Worm (Caenorhabditis elegans) whole organism, L2 larva: ENCODE results near the gene C34F11.8.

Source experiments
- ZK546.5 ChIP-seq: sonication (generic microtip); optimal IDR thresholded peaks from 2 replicates; lab custom pipeline; 2017; ENCODE audit warnings: missing biosample characterization, missing genetic modification characterization
- alr-1 ChIP-seq: fragments of 150-350 bp; optimal IDR thresholded peaks from 2 replicates; lab custom pipeline; 2014; ENCODE audit warnings: missing biosample characterization, missing genetic modification characterization
- aly-2 ChIP-seq: fragments of 150-350 bp; optimal IDR thresholded peaks from 2 replicates; lab custom pipeline; 2014; ENCODE audit warnings: missing biosample characterization, missing genetic modification characterization
- ama-1 ChIP-seq: fragments of 150-350 bp; optimal IDR thresholded peaks from 2 replicates; lab custom pipeline; 2018; ENCODE audit warnings: inconsistent platforms
- ceh-16 ChIP-seq: fragments of 150-350 bp; optimal IDR thresholded peaks from 2 replicates; lab custom pipeline; 2014; ENCODE audit warnings: missing biosample characterization, missing genetic modification characterization
- crh-2 ChIP-seq: sonication (generic microtip); optimal IDR thresholded peaks from 2 replicates; lab custom pipeline; 2017; ENCODE audit warnings: missing biosample characterization, missing genetic modification characterization
- egl-27 ChIP-seq: sonication (generic microtip); optimal IDR thresholded peaks from 3 replicates; lab custom pipeline; 2017; ENCODE audit warnings: missing biosample characterization, missing genetic modification reagents, missing genetic modification characterization
- elt-3 ChIP-seq: sonication (generic microtip); optimal IDR thresholded peaks from 2 replicates; lab custom pipeline; 2017; ENCODE audit warnings: missing biosample characterization, missing genetic modification characterization
- lin-13 ChIP-seq: fragments of 150-350 bp; optimal IDR thresholded peaks from 2 replicates; lab custom pipeline; 2014; ENCODE audit warnings: missing biosample characterization, missing genetic modification reagents, missing genetic modification characterization
- nhr-12 ChIP-seq: fragments of 150-350 bp; optimal IDR thresholded peaks from 2 replicates; lab custom pipeline; 2014; ENCODE audit warnings: missing biosample characterization, missing genetic modification characterization
- nhr-237 ChIP-seq: fragments of 150-350 bp; optimal IDR thresholded peaks from 2 replicates; lab custom pipeline; 2014; ENCODE audit warnings: missing biosample characterization, missing genetic modification characterization
- sma-3 ChIP-seq: sonication (generic microtip); optimal IDR thresholded peaks from 2 replicates; lab custom pipeline; 2016; ENCODE audit warnings: missing genetic modification reagents, missing genetic modification characterization, missing compliant biosample characterization
- unc-39 ChIP-seq: fragments of 150-350 bp; optimal IDR thresholded peaks from 2 replicates; lab custom pipeline; 2014; ENCODE audit warnings: missing biosample characterization, missing genetic modification characterization
- unc-55 ChIP-seq: fragments of 150-350 bp; sonication (generic microtip); optimal IDR thresholded peaks from 3 replicates; lab custom pipeline; 2014; ENCODE audit warnings: missing biosample characterization, missing genetic modification reagents, missing genetic modification characterization

DNA sequence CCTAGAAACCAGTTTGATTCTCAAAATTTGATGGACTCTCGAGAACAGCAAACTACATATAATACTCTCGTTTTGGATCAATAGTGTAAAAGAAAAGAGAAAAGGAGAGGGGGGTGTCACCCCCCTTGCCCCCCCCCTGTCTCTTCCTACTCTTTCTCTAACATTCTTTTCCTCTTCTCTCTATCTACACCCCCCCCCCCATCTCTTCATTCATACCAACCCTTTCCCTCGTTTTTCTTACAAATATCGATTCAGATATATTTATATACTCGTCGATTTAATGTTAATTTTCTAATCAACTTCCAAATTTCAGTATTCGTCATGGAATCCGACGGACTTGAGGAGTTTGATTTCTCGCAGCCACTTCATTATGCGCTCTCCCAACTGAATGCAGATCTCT, 20.3 kb upstream of the C34F11.8 start, which contains the start of gene EGAP2.1:
- TF ChIP-seq ama-1 (lab: Kevin White, UChicago) = no peak
- TF ChIP-seq lin-13 = no peak
- TF ChIP-seq alr-1 (tag; lab: Kevin White, UChicago) = no peak
- no peak for TF ChIP-seq egl-27 (tag; lab: Kevin White, UChicago)
- TF ChIP-seq ZK546.5 (tag; lab: Kevin White, UChicago) = no peak
- no peak for TF ChIP-seq sma-3 (GFP tag; lab: Kevin White, UChicago)
- no peak for TF ChIP-seq ceh-16 (tag; lab: Kevin White, UChicago)
- TF ChIP-seq nhr-237 = no peak
- TF ChIP-seq nhr-12 (tag; lab: Kevin White, UChicago) = no peak
- TF ChIP-seq elt-3 (tag; lab: Kevin White, UChicago) = no peak
- no peak for TF ChIP-seq unc-55
- no peak for TF ChIP-seq aly-2 (tag; lab: Kevin White, UChicago)
- TF ChIP-seq crh-2 (tag; lab: Kevin White, UChicago) = no peak
- no peak for TF ChIP-seq unc-39
